Fruit fly (Drosophila melanogaster) whole organism, wandering third instar larva: ENCODE data around the gene CG43737.
A peak's percentile ranks its signal among the peaks of the same experiment; 100 is the strongest.

Experiments used
- Abd-B ChIP-seq: fragments of >200 bp; optimal IDR thresholded peaks from 2 replicates; lab custom pipeline; 2017; ENCODE audit warnings: missing biosample characterization, missing genetic modification characterization
- CG32264 ChIP-seq: fragments of 200-800 bp; sonication (Bioruptor generic); optimal IDR thresholded peaks from 2 replicates; lab custom pipeline; 2016; ENCODE audit warnings: missing biosample characterization, missing genetic modification characterization
- CG9705 ChIP-seq: fragments of 200-800 bp; sonication (Bioruptor generic); optimal IDR thresholded peaks from 2 replicates; lab custom pipeline; 2018; ENCODE audit warnings: missing biosample characterization, mild to moderate bottlenecking, missing genetic modification characterization
- CrebA ChIP-seq: fragments of 200-800 bp; sonication (Bioruptor generic); optimal IDR thresholded peaks from 2 replicates; lab custom pipeline; 2016; ENCODE audit warnings: missing biosample characterization, mild to moderate bottlenecking, missing genetic modification characterization, borderline replicate concordance
- Dfd ChIP-seq: fragments of >200 bp; optimal IDR thresholded peaks from 2 replicates; lab custom pipeline; 2017; ENCODE audit warnings: missing biosample characterization, missing genetic modification characterization
- Dif ChIP-seq: fragments of 200-275, 200-300 bp; sonication (Bioruptor generic); optimal IDR thresholded peaks from 2 replicates; lab custom pipeline; 2018; ENCODE audit warnings: missing biosample characterization, missing genetic modification characterization; ENCODE audit not compliant: partially characterized antibody
- GATAd ChIP-seq: sonication (Bioruptor generic); optimal IDR thresholded peaks from 2 replicates; lab custom pipeline; 2016; ENCODE audit warnings: missing biosample characterization, missing genetic modification characterization
- HLH106 ChIP-seq: fragments of 200-800 bp; optimal IDR thresholded peaks from 3 replicates; lab custom pipeline; 2019; ENCODE audit warnings: missing biosample characterization, mild to moderate bottlenecking, missing genetic modification characterization, moderate library complexity
- Hnf4 ChIP-seq: fragments of 200-800 bp; sonication (Bioruptor generic); optimal IDR thresholded peaks from 2 replicates; lab custom pipeline; 2016; ENCODE audit warnings: missing biosample characterization, mild to moderate bottlenecking, missing genetic modification characterization
- Hr78 ChIP-seq: fragments of >200 bp; optimal IDR thresholded peaks from 2 replicates; lab custom pipeline; 2017; ENCODE audit warnings: missing biosample characterization, missing genetic modification characterization
- Hr83 ChIP-seq: fragments of 200-300 bp; sonication (Bioruptor generic); optimal IDR thresholded peaks from 2 replicates; lab custom pipeline; 2016; ENCODE audit warnings: missing biosample characterization, mild to moderate bottlenecking, missing genetic modification characterization, moderate library complexity; ENCODE audit not compliant: poor library complexity, severe bottlenecking
- Jra ChIP-seq: sonication (Bioruptor generic); optimal IDR thresholded peaks from 2 replicates; lab custom pipeline; 2016; ENCODE audit warnings: missing biosample characterization, missing genetic modification characterization
- Mio ChIP-seq: sonication (Bioruptor generic); optimal IDR thresholded peaks from 2 replicates; lab custom pipeline; 2016; ENCODE audit warnings: missing biosample characterization, missing genetic modification characterization
- Myc ChIP-seq: fragments of >200 bp; optimal IDR thresholded peaks from 2 replicates; lab custom pipeline; 2017
- N ChIP-seq: fragments of >200 bp; optimal IDR thresholded peaks from 2 replicates; lab custom pipeline; 2018; ENCODE audit warnings: missing biosample characterization, missing external identifiers, missing genetic modification characterization
- OdsH ChIP-seq: fragments of 200-800 bp; sonication (Bioruptor generic); optimal IDR thresholded peaks from 2 replicates; lab custom pipeline; 2016; ENCODE audit warnings: missing biosample characterization, mild to moderate bottlenecking, missing genetic modification characterization
- Rel ChIP-seq, 2 experiments: fragments of 200-800 bp; sonication (Bioruptor generic) in 1 of 2; optimal IDR thresholded peaks; 2 replicates in 1 of 2; 3 replicates in 1 of 2; lab custom pipeline; 2016 to 2019; ENCODE audit warnings: mild to moderate bottlenecking in 2 of 2, missing biosample characterization in 2 of 2, missing genetic modification characterization in 2 of 2, moderate library complexity in 1 of 2
- Sp1 ChIP-seq: fragments of 200-800 bp; sonication (Bioruptor generic); optimal IDR thresholded peaks from 3 replicates; lab custom pipeline; 2019; ENCODE audit warnings: missing biosample characterization, mild to moderate bottlenecking, missing genetic modification characterization, moderate library complexity
- Vsx2 ChIP-seq: fragments of 200-300, 225-300 bp; sonication (Bioruptor generic); optimal IDR thresholded peaks from 2 replicates; lab custom pipeline; 2018; ENCODE audit warnings: missing biosample characterization, missing genetic modification characterization; ENCODE audit not compliant: partially characterized antibody
- br ChIP-seq: fragments of 200-800 bp; sonication (Bioruptor generic); optimal IDR thresholded peaks from 2 replicates; lab custom pipeline; 2016; ENCODE audit warnings: missing biosample characterization, missing genetic modification characterization
- brk ChIP-seq: fragments of 200-800 bp; sonication (Bioruptor generic); optimal IDR thresholded peaks from 2 replicates; lab custom pipeline; 2016; ENCODE audit warnings: missing biosample characterization, mild to moderate bottlenecking, missing genetic modification characterization
- dl ChIP-seq, 2 experiments: fragments of 175-275, 200-275 bp in 1 of 2; fragments of 200-275 bp in 1 of 2; sonication (Bioruptor generic); optimal IDR thresholded peaks; lab custom pipeline; 2018; ENCODE audit warnings: mild to moderate bottlenecking in 2 of 2, missing biosample characterization in 2 of 2, missing genetic modification characterization in 2 of 2, moderate library complexity in 2 of 2; ENCODE audit not compliant: partially characterized antibody in 2 of 2, insufficient read depth in 1 of 2
- dmrt93B ChIP-seq: fragments of 200-800 bp; sonication (Bioruptor generic); optimal IDR thresholded peaks from 2 replicates; lab custom pipeline; 2018; ENCODE audit warnings: missing biosample characterization, mild to moderate bottlenecking, missing genetic modification characterization
- dsf ChIP-seq: sonication (Bioruptor generic); optimal IDR thresholded peaks from 2 replicates; lab custom pipeline; 2016; ENCODE audit warnings: missing biosample characterization, missing genetic modification characterization, borderline replicate concordance
- ey ChIP-seq: fragments of 200-800 bp; sonication (Bioruptor generic); optimal IDR thresholded peaks from 2 replicates; lab custom pipeline; 2016; ENCODE audit warnings: missing biosample characterization, missing genetic modification characterization
- foxo ChIP-seq, 2 experiments: fragments of 200-800 bp; sonication (Bioruptor generic); optimal IDR thresholded peaks; 2 replicates in 1 of 2; 3 replicates in 1 of 2; lab custom pipeline; 2016 to 2017; ENCODE audit warnings: missing biosample characterization in 2 of 2, missing genetic modification characterization in 2 of 2
- fru ChIP-seq: fragments of 200-800 bp; sonication (Bioruptor generic); optimal IDR thresholded peaks from 3 replicates; lab custom pipeline; 2016; ENCODE audit warnings: missing biosample characterization, mild to moderate bottlenecking, missing genetic modification characterization
- h ChIP-seq: fragments of 200-800 bp; sonication (Bioruptor generic); optimal IDR thresholded peaks from 3 replicates; lab custom pipeline; 2016; ENCODE audit warnings: missing biosample characterization, mild to moderate bottlenecking, missing genetic modification characterization
- jim ChIP-seq: fragments of 175-275, 200-325 bp; sonication (Bioruptor generic); optimal IDR thresholded peaks from 2 replicates; lab custom pipeline; 2016; ENCODE audit warnings: missing biosample characterization, mild to moderate bottlenecking, missing genetic modification characterization
- lola ChIP-seq: fragments of >200 bp; optimal IDR thresholded peaks from 2 replicates; lab custom pipeline; 2017; ENCODE audit warnings: missing biosample characterization, missing genetic modification characterization
- pan ChIP-seq: fragments of >200 bp; optimal IDR thresholded peaks from 2 replicates; lab custom pipeline; 2017
- psq ChIP-seq: fragments of 200-800 bp; sonication (Bioruptor generic); optimal IDR thresholded peaks from 3 replicates; lab custom pipeline; 2017; ENCODE audit warnings: missing biosample characterization, mild to moderate bottlenecking, missing genetic modification characterization, moderate library complexity
- rgr ChIP-seq: fragments of 200-800 bp; sonication (Bioruptor generic); optimal IDR thresholded peaks from 3 replicates; lab custom pipeline; 2016; ENCODE audit warnings: missing biosample characterization, mild to moderate bottlenecking, missing genetic modification characterization
- sage ChIP-seq: fragments of 200-800 bp; sonication (Bioruptor generic); optimal IDR thresholded peaks from 2 replicates; lab custom pipeline; 2016; ENCODE audit warnings: missing biosample characterization, mild to moderate bottlenecking, missing genetic modification characterization
- sv ChIP-seq: fragments of 200-800 bp; sonication (Bioruptor generic); optimal IDR thresholded peaks from 3 replicates; lab custom pipeline; 2016; ENCODE audit warnings: missing biosample characterization, missing genetic modification characterization
- tai ChIP-seq: sonication (Bioruptor generic); optimal IDR thresholded peaks from 2 replicates; lab custom pipeline; 2016; ENCODE audit warnings: missing biosample characterization, missing genetic modification characterization
- usp ChIP-seq: fragments of >200 bp; optimal IDR thresholded peaks from 2 replicates; lab custom pipeline; 2017; ENCODE audit warnings: missing biosample characterization, missing genetic modification characterization
- woc ChIP-seq: sonication (Bioruptor generic); optimal IDR thresholded peaks from 2 replicates; lab custom pipeline; 2016; ENCODE audit warnings: missing biosample characterization, mild to moderate bottlenecking, missing genetic modification characterization

Gene CG43737

dm6 chrX:15138994-15139863 lies 36.0 kb upstream of the CG43737 start, which contains the start of gene RpL37-1:
RpL37-1 (minus strand) TSS chrX:15139367.
- TF ChIP-seq CG9705 (GFP tag; lab: Kevin White, UChicago) (peak; percentile 61), Abd-B (no peak), Myc (lab: Kevin White, UChicago) (peak; percentile 39), tai (no peak), dl (GFP tag; optimal IDR thresholded peaks at IDR 0.05; lab: Kevin White, UChicago; ENCODE audit: insufficient read depth in 1 of 2, partially characterized antibody in 2 of 2) (no peak), rgr (GFP tag; lab: Kevin White, UChicago) (peak; percentile 66), Mio (GFP tag; lab: Kevin White, UChicago) (peak; percentile 3), foxo (GFP tag; optimal IDR thresholded peaks at IDR 0.05; lab: Kevin White, UChicago) (peak in 1 of 2 experiments; percentile 51), usp (no peak), CrebA (GFP tag; lab: Kevin White, UChicago) (no peak), CG32264 (GFP tag; lab: Kevin White, UChicago) (no peak), Rel (GFP tag; optimal IDR thresholded peaks at IDR 0.05; lab: Kevin White, UChicago) (no peak), Rel (tag; optimal IDR thresholded peaks at IDR 0.05; lab: Kevin White, UChicago) (peak; percentile 36), lola (GFP tag; lab: Kevin White, UChicago) (no peak), Hnf4 (GFP tag; lab: Kevin White, UChicago) (peak; percentile 52), HLH106 (tag; lab: Kevin White, UChicago) (peak; percentile 47), br (GFP tag; lab: Kevin White, UChicago) (peak; percentile 60), Dfd (no peak), dsf (GFP tag; lab: Kevin White, UChicago) (no peak), Jra (peak; percentile 43), dmrt93B (peak; percentile 67), OdsH (peak; percentile 47), sv (peak; percentile 53), GATAd (no peak), brk (GFP tag; lab: Kevin White, UChicago) (no peak), N (GFP tag; lab: Kevin White, UChicago) (no peak), woc (GFP tag; lab: Kevin White, UChicago) (peak; percentile 22), jim (GFP tag; lab: Kevin White, UChicago) (no peak), sage (GFP tag; lab: Kevin White, UChicago) (no peak), h (peak; percentile 63), Vsx2 (GFP tag; lab: Kevin White, UChicago) (no peak), ey (GFP tag; lab: Kevin White, UChicago) (peak; percentile 5), Hr78 (GFP tag; lab: Kevin White, UChicago) (no peak), Dif (no peak), psq (GFP tag; lab: Kevin White, UChicago) (peak; percentile 36), pan (lab: Kevin White, UChicago) (no peak), fru (GFP tag; lab: Kevin White, UChicago) (peak; percentile 41), Hr83 (GFP tag; lab: Kevin White, UChicago) (peak; percentile 59), Sp1 (GFP tag; lab: Kevin White, UChicago) (peak; percentile 64)

dm6 chrX:15143267-15143830 lies 31.9 kb upstream of the CG43737 start:
- TF ChIP-seq psq (GFP tag; lab: Kevin White, UChicago), result no peak
- TF ChIP-seq HLH106 (tag; lab: Kevin White, UChicago), result no peak
- no peak for TF ChIP-seq br (GFP tag; lab: Kevin White, UChicago)
- TF ChIP-seq usp, result no peak
- TF ChIP-seq Hr83 (GFP tag; lab: Kevin White, UChicago), result no peak
- TF ChIP-seq Hr78 (GFP tag; lab: Kevin White, UChicago), result no peak
- TF ChIP-seq sage (GFP tag; lab: Kevin White, UChicago), result no peak
- no peak for TF ChIP-seq ey (GFP tag; lab: Kevin White, UChicago)
- no peak for TF ChIP-seq brk (GFP tag; lab: Kevin White, UChicago)
- no peak for TF ChIP-seq Rel (GFP tag; optimal IDR thresholded peaks at IDR 0.05; lab: Kevin White, UChicago)
- TF ChIP-seq Rel (tag; optimal IDR thresholded peaks at IDR 0.05; lab: Kevin White, UChicago), result no peak
- TF ChIP-seq, all 38 proteins: peak for 0
